Worm (Caenorhabditis elegans): Measurements from ENCODE around the gene mrpl-18.

Gene mrpl-18

DNA sequence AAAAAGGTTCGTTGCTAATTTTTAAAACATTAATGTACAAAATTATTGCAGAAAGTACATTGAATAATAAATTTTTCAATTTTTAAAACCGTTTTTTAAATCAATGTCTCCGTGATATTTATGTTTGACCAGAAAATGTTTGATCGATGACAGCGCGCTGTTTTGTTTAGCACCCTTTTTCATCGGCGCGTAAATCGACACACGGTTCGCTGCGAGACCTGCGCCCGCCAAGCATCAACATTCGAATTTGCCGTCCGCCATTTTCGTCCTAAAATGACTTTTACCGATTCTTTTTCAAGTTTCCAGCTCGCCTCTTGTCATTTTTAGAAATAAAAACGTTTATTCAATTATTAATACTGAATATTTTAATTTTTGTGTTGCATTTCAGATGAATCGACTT, 43.9 kb upstream of the mrpl-18 start, which contains the start of gene plk-1 (continued):
- TF ChIP-seq tlp-1 (tag; optimal IDR thresholded peaks at IDR 0.05) (no peak), snu-23 (GFP tag; optimal IDR thresholded peaks at IDR 0.05) (peak; percentile 50), nhr-19 (GFP tag; conservative IDR thresholded peaks at IDR 0.05) (no peak), efl-1 (optimal IDR thresholded peaks at IDR 0.05) (peak; percentile 81 to 89), efl-1 (GFP tag; optimal IDR thresholded peaks at IDR 0.05 in 1 of 2) (peak; percentile 84 to 98)

DNA sequence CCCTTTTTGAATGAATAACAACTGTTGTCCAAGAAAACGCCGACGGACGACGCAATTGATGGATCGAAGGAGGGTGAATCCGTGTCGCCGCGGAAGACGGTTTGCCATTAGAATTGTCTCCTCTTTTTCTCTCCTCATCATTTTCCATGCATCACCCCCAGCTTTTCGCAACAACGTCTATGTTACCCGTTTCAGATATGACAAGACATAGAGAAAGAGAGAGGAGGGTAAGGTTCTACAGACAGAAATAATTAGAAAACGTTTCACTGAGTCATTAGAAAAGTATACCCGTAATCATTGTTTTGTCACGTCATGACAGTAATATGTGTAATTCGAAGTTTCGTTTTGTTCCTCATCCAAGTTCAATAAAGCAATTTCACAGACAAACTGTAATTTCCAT, 39.0 kb upstream of the mrpl-18 start:
- TF ChIP-seq hlh-17 (GFP tag; optimal IDR thresholded peaks at IDR 0.05; ENCODE audit: borderline replicate concordance) (no peak), efl-1 (optimal IDR thresholded peaks at IDR 0.05) (no peak), efl-1 (GFP tag; optimal IDR thresholded peaks at IDR 0.05 in 1 of 2) (peak in 1 of 2 experiments; percentile 88), blmp-1 (tag; optimal IDR thresholded peaks at IDR 0.05) (peak; percentile 12)

DNA sequence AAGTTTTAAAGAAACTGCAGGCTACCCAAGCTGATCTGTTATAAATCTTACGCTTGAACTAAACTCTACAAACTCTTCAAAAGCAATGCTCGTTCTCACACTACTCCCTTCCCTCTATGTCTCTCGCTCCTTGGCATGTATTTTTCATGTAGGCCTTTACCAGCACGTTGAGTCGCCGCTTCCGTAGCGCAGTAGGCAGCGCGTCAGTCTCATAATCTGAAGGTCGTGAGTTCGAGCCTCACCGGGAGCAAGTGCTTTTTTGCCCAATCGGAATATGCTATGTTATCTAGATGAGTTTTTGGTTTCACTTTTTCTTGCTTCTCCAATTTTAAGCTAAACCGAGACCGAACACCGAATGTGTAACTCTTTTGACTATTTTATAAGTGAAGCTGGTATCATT, 38.3 kb upstream of the mrpl-18 start:
- TF ChIP-seq grh-1 (GFP tag; IDR thresholded peaks at IDR 0.05) = no peak
- TF ChIP-seq lin-13 (GFP tag; optimal IDR thresholded peaks at IDR 0.05) = no peak
- TF ChIP-seq ztf-4 (tag; optimal IDR thresholded peaks at IDR 0.05) = no peak
- TF ChIP-seq fkh-4 (tag; optimal IDR thresholded peaks at IDR 0.05; ENCODE audit: borderline replicate concordance) = no peak
- TF ChIP-seq sup-37 (GFP tag; optimal IDR thresholded peaks at IDR 0.05) = no peak
- no peak for TF ChIP-seq zag-1 (tag; optimal IDR thresholded peaks at IDR 0.05)
- peak; percentile 39 for TF ChIP-seq C16A3.4 (tag; optimal IDR thresholded peaks at IDR 0.05)
- no peak for TF ChIP-seq nhr-12 (tag; optimal IDR thresholded peaks at IDR 0.05)
- TF ChIP-seq rnt-1 (tag; optimal IDR thresholded peaks at IDR 0.05) = peak; percentile 61
- TF ChIP-seq C34B4.2 (tag; optimal IDR thresholded peaks at IDR 0.05) = no peak
- TF ChIP-seq fkh-8 (tag; optimal IDR thresholded peaks at IDR 0.05) = peak; percentile 57
- TF ChIP-seq mab-9 (GFP tag; IDR thresholded peaks at IDR 0.05) = no peak
- TF ChIP-seq lsy-2 (tag; optimal IDR thresholded peaks at IDR 0.05) = peak; percentile 52 to 68
- TF ChIP-seq zip-4 (GFP tag; optimal IDR thresholded peaks at IDR 0.05) = no peak
- TF ChIP-seq nhr-85 (tag) = no peak
- no peak for TF ChIP-seq pax-3 (tag; optimal IDR thresholded peaks at IDR 0.05)
- TF ChIP-seq sptf-1 (tag; optimal IDR thresholded peaks at IDR 0.05) = no peak
- no peak for TF ChIP-seq hlh-17 (GFP tag; optimal IDR thresholded peaks at IDR 0.05; ENCODE audit: borderline replicate concordance)
- TF ChIP-seq C04F5.9 (tag; optimal IDR thresholded peaks at IDR 0.05) = no peak
- TF ChIP-seq vab-15 (tag; optimal IDR thresholded peaks at IDR 0.05) = peak; percentile 11
- no peak for TF ChIP-seq unc-98 (GFP tag; IDR thresholded peaks at IDR 0.05)
- no peak for TF ChIP-seq aha-1 (tag; optimal IDR thresholded peaks at IDR 0.05)
- no peak for TF ChIP-seq ama-1 (optimal IDR thresholded peaks at IDR 0.05)
- TF ChIP-seq elt-3 (tag; optimal IDR thresholded peaks at IDR 0.05) = no peak
- TF ChIP-seq snu-23 (GFP tag; optimal IDR thresholded peaks at IDR 0.05) = peak; percentile 67
- TF ChIP-seq efl-3 (GFP tag; optimal IDR thresholded peaks at IDR 0.05) = no peak
- no peak for TF ChIP-seq nhr-76 (tag; optimal IDR thresholded peaks at IDR 0.05)
- TF ChIP-seq sox-4 (tag; optimal IDR thresholded peaks at IDR 0.05) = no peak
- no peak for TF ChIP-seq ceh-8 (GFP tag; optimal IDR thresholded peaks at IDR 0.05)
- peak; percentile 18 for TF ChIP-seq lir-3 (tag; optimal IDR thresholded peaks at IDR 0.05; ENCODE audit: poor library complexity)
- TF ChIP-seq pag-3 (tag; optimal IDR thresholded peaks at IDR 0.05; ENCODE audit: borderline replicate concordance, insufficient read depth) = no peak
- no peak for TF ChIP-seq ceh-88 (GFP tag; IDR thresholded peaks at IDR 0.05)
- TF ChIP-seq elt-2 (tag; optimal IDR thresholded peaks at IDR 0.05) = no peak
- peak; percentile 31 for TF ChIP-seq nhr-77 (tag; optimal IDR thresholded peaks at IDR 0.05)
- peak; percentile 52; the same call in 1 of the 2 replicates for TF ChIP-seq nhr-19 (GFP tag; conservative IDR thresholded peaks at IDR 0.05)
- no peak for TF ChIP-seq nhr-90 (tag; optimal IDR thresholded peaks at IDR 0.05; ENCODE audit: poor library complexity)
- peak; percentile 10 for TF ChIP-seq skn-1 (tag; optimal IDR thresholded peaks at IDR 0.05)
- TF ChIP-seq egl-27 (tag; optimal IDR thresholded peaks at IDR 0.05) = no peak
- TF ChIP-seq irx-1 (tag; optimal IDR thresholded peaks at IDR 0.05) = no peak
- TF ChIP-seq unc-130 (tag; optimal IDR thresholded peaks at IDR 0.05) = no peak
- peak; percentile 23 for TF ChIP-seq fkh-10 (GFP tag; optimal IDR thresholded peaks at IDR 0.05)
- TF ChIP-seq Y116A8C.19 (tag; optimal IDR thresholded peaks at IDR 0.05; ENCODE audit: borderline replicate concordance) = no peak
- TF ChIP-seq alr-1 (tag; optimal IDR thresholded peaks at IDR 0.05; ENCODE audit: borderline replicate concordance) = no peak
- peak; percentile 19 to 54 (median 41) for TF ChIP-seq ceh-82 (tag; optimal IDR thresholded peaks at IDR 0.05)

All from whole organism, L1 larva.